Worm (Caenorhabditis elegans) whole organism, late embryonic: ENCODE results near the gene str-19.
"Not testable (repeated sequence)": the region's sequence is repeated elsewhere in the genome, so short reads cannot be mapped to it uniquely, and the experiment has no call there.

Experiments used
- C08G9.2 ChIP-seq: sonication (generic microtip); optimal IDR thresholded peaks from 2 replicates; lab custom pipeline; 2016; ENCODE audit warnings: mild to moderate bottlenecking, missing genetic modification characterization, moderate library complexity, missing compliant biosample characterization
- C38D4.7 ChIP-seq: fragments of 200-800 bp; sonication (Bioruptor generic); optimal IDR thresholded peaks from 2 replicates; lab custom pipeline; 2018; ENCODE audit warnings: mild to moderate bottlenecking, missing genetic modification characterization, moderate library complexity, missing compliant biosample characterization
- K09A11.1 ChIP-seq: sonication (generic microtip); optimal IDR thresholded peaks from 2 replicates; lab custom pipeline; 2017; ENCODE audit warnings: antibody characterized with exemption, mild to moderate bottlenecking, missing genetic modification characterization, missing compliant biosample characterization; ENCODE audit not compliant: insufficient read depth
- ama-1 ChIP-seq: fragments of 150-350 bp; optimal IDR thresholded peaks from 2 replicates; lab custom pipeline; 2014
- ceh-2 ChIP-seq: sonication (generic microtip); optimal IDR thresholded peaks from 2 replicates; lab custom pipeline; 2016; ENCODE audit warnings: missing genotype, missing genetic modification characterization, missing compliant biosample characterization
- ceh-22 ChIP-seq: sonication (generic microtip); optimal IDR thresholded peaks from 2 replicates; lab custom pipeline; 2017; ENCODE audit warnings: missing biosample characterization, missing genetic modification characterization
- ceh-24 ChIP-seq: sonication (generic microtip); optimal IDR thresholded peaks from 2 replicates; lab custom pipeline; 2016; ENCODE audit warnings: mild to moderate bottlenecking, missing genetic modification characterization, missing compliant biosample characterization
- ceh-45 ChIP-seq: fragments of 200-800 bp; sonication (Bioruptor generic); IDR thresholded peaks from 2 replicates; pipeline ENCODE4 v1.3.6; 2022; ENCODE audit warnings: missing genetic modification reagents, missing genetic modification characterization, missing compliant biosample characterization
- ceh-48 ChIP-seq: sonication (generic microtip); optimal IDR thresholded peaks from 2 replicates; lab custom pipeline; 2016; ENCODE audit warnings: missing genetic modification characterization, inconsistent platforms, missing compliant biosample characterization
- ceh-9 ChIP-seq: sonication (generic microtip); optimal IDR thresholded peaks from 2 replicates; lab custom pipeline; 2016; ENCODE audit warnings: mild to moderate bottlenecking, missing genetic modification characterization, inconsistent platforms, missing compliant biosample characterization
- che-1 ChIP-seq: sonication (generic microtip); optimal IDR thresholded peaks from 2 replicates; lab custom pipeline; 2016; ENCODE audit warnings: mild to moderate bottlenecking, missing genetic modification characterization, missing compliant biosample characterization
- dmd-4 ChIP-seq: sonication (generic microtip); optimal IDR thresholded peaks from 2 replicates; lab custom pipeline; 2016; ENCODE audit warnings: borderline replicate concordance, missing genetic modification characterization, missing compliant biosample characterization
- dve-1 ChIP-seq: sonication (generic microtip); optimal IDR thresholded peaks from 2 replicates; lab custom pipeline; 2017; ENCODE audit warnings: antibody characterized with exemption, mild to moderate bottlenecking, missing genetic modification characterization, missing compliant biosample characterization
- elt-4 ChIP-seq: sonication (generic microtip); optimal IDR thresholded peaks from 2 replicates; lab custom pipeline; 2016; ENCODE audit warnings: missing genetic modification characterization, missing compliant biosample characterization
- eyg-1 ChIP-seq: sonication (generic microtip); optimal IDR thresholded peaks from 2 replicates; lab custom pipeline; 2016; ENCODE audit warnings: missing genotype, missing genetic modification characterization, missing compliant biosample characterization
- fax-1 ChIP-seq: sonication (generic microtip); optimal IDR thresholded peaks from 2 replicates; lab custom pipeline; 2016; ENCODE audit warnings: missing genotype, missing genetic modification characterization, missing compliant biosample characterization
- fkh-10 ChIP-seq: fragments of 150-350 bp; optimal IDR thresholded peaks from 2 replicates; lab custom pipeline; 2014; ENCODE audit warnings: missing biosample characterization, missing genetic modification reagents, missing genetic modification characterization
- fkh-6 ChIP-seq: sonication (generic microtip); optimal IDR thresholded peaks from 2 replicates; lab custom pipeline; 2016; ENCODE audit warnings: missing genetic modification characterization, missing compliant biosample characterization
- gmeb-2 ChIP-seq: sonication (generic microtip); optimal IDR thresholded peaks from 2 replicates; lab custom pipeline; 2016; ENCODE audit warnings: missing genetic modification characterization, inconsistent platforms, missing compliant biosample characterization
- hlh-13 ChIP-seq: fragments of 200-800 bp; sonication (Bioruptor generic); optimal IDR thresholded peaks from 2 replicates; lab custom pipeline; 2018; ENCODE audit warnings: mild to moderate bottlenecking, missing genetic modification characterization, missing compliant biosample characterization
- hlh-30 ChIP-seq: sonication (generic microtip); optimal IDR thresholded peaks from 2 replicates; lab custom pipeline; 2017; ENCODE audit warnings: antibody characterized with exemption, missing genetic modification characterization, missing compliant biosample characterization; ENCODE audit not compliant: insufficient read depth
- hlh-6 ChIP-seq: sonication (generic microtip); optimal IDR thresholded peaks from 2 replicates; lab custom pipeline; 2016; ENCODE audit warnings: missing genotype, missing genetic modification characterization, missing compliant biosample characterization
- hlh-8 ChIP-seq: sonication (generic microtip); optimal IDR thresholded peaks from 2 replicates; lab custom pipeline; 2016; ENCODE audit warnings: missing genotype, missing genetic modification characterization, missing compliant biosample characterization
- lim-6 ChIP-seq: sonication (generic microtip); optimal IDR thresholded peaks from 2 replicates; lab custom pipeline; 2016; ENCODE audit warnings: missing genetic modification characterization, missing compliant biosample characterization
- madf-2 ChIP-seq: sonication (generic microtip); optimal IDR thresholded peaks from 2 replicates; lab custom pipeline; 2017; ENCODE audit warnings: missing genetic modification characterization, missing compliant biosample characterization
- nfya-1 ChIP-seq: sonication (generic microtip); optimal IDR thresholded peaks from 2 replicates; lab custom pipeline; 2017; ENCODE audit warnings: missing genetic modification characterization, mild to moderate bottlenecking, missing compliant biosample characterization, antibody characterized with exemption, moderate library complexity
- pax-1 ChIP-seq: fragments of 150-350 bp; optimal IDR thresholded peaks from 2 replicates; lab custom pipeline; 2014; ENCODE audit warnings: missing biosample characterization, missing genetic modification characterization
- pha-2 ChIP-seq: sonication (generic microtip); optimal IDR thresholded peaks from 2 replicates; lab custom pipeline; 2017; ENCODE audit warnings: mild to moderate bottlenecking, missing genetic modification characterization, missing compliant biosample characterization
- pha-4 ChIP-seq: fragments of 150-350 bp; optimal IDR thresholded peaks from 2 replicates; lab custom pipeline; 2018; ENCODE audit warnings: missing biosample characterization, missing genetic modification reagents, missing genetic modification characterization
- pros-1 ChIP-seq: fragments of 150-350 bp; optimal IDR thresholded peaks from 2 replicates; lab custom pipeline; 2014; ENCODE audit warnings: missing biosample characterization, missing genetic modification reagents, missing genetic modification characterization
- ref-2 ChIP-seq: sonication (generic microtip); optimal IDR thresholded peaks from 2 replicates; lab custom pipeline; 2016; ENCODE audit warnings: missing genetic modification characterization, missing compliant biosample characterization
- sdc-2 ChIP-seq: sonication (generic microtip); optimal IDR thresholded peaks from 2 replicates; lab custom pipeline; 2016; ENCODE audit warnings: missing genotype, missing genetic modification characterization, missing compliant biosample characterization
- sox-2 ChIP-seq: fragments of 200-800 bp; sonication (Bioruptor generic); IDR thresholded peaks from 2 replicates; pipeline ENCODE4 v1.3.6; 2022; ENCODE audit warnings: missing genetic modification reagents, missing genetic modification characterization, missing compliant biosample characterization
- unc-55 ChIP-seq: sonication (generic microtip); optimal IDR thresholded peaks from 2 replicates; lab custom pipeline; 2017; ENCODE audit warnings: missing biosample characterization, missing genetic modification reagents, missing genetic modification characterization
- unc-86 ChIP-seq: sonication (generic microtip); optimal IDR thresholded peaks from 2 replicates; lab custom pipeline; 2016; ENCODE audit warnings: missing genetic modification characterization, missing compliant biosample characterization

str-19 gene

ce11 chrV:15757645-15758044 lies 13.4 kb upstream of the str-19 start:
- TF ChIP-seq lim-6 (tag; lab: Kevin White, UChicago) (no peak), fax-1 (tag; lab: Kevin White, UChicago) (no peak), ceh-22 (tag; lab: Kevin White, UChicago) (no peak), pros-1 (tag; lab: Kevin White, UChicago) (no peak), eyg-1 (no peak)

ce11 chrV:15754731-15755130 lies 10.5 kb upstream of the str-19 start, which contains the start of gene str-8:
str-8 (plus strand) TSS chrV:15755031.
- not testable (repeated sequence) for TF ChIP-seq fkh-10 (GFP tag; lab: Kevin White, UChicago); elt-4 (tag; lab: Kevin White, UChicago); pax-1 (tag; lab: Kevin White, UChicago)
- TF ChIP-seq, all 69 proteins: peak for 0; not testable (repeated sequence) for 69

ce11 chrV:15752941-15753340 lies 8.7 kb upstream of the str-19 start, which contains the start of gene str-5:
str-5 (plus strand) TSS chrV:15753241.
- not testable (repeated sequence) for TF ChIP-seq che-1 (tag; lab: Kevin White, UChicago); ceh-9 (tag; lab: Kevin White, UChicago); ceh-48

- TF ChIP-seq pha-2 (no peak), pax-1 (tag; lab: Kevin White, UChicago) (no peak), fkh-6 (tag; lab: Kevin White, UChicago) (no peak), ama-1 (lab: Kevin White, UChicago) (no peak), madf-2 (tag; lab: Kevin White, UChicago) (no peak), hlh-30 (tag; lab: Kevin White, UChicago) (no peak), unc-86 (tag; lab: Kevin White, UChicago) (no peak), fkh-10 (GFP tag; lab: Kevin White, UChicago) (no peak), K09A11.1 (no peak), hlh-8 (no peak), elt-4 (tag; lab: Kevin White, UChicago) (no peak), nfya-1 (tag; lab: Kevin White, UChicago) (no peak), ceh-9 (tag; lab: Kevin White, UChicago) (no peak), unc-55 (GFP tag; lab: Kevin White, UChicago) (no peak), ref-2 (tag; lab: Kevin White, UChicago) (no peak), C38D4.7 (GFP tag; lab: Kevin White, UChicago) (no peak), pha-4 (no peak), hlh-6 (tag; lab: Kevin White, UChicago) (no peak)
Measured at ce11 chrV:15752049-15752448, 7.8 kb upstream of the str-19 start, which contains the start of gene str-43. str-43 (minus strand) TSS chrV:15752149.

- TF ChIP-seq ceh-45 (GFP tag; lab: Robert Waterston, UW), result no peak
- no peak for TF ChIP-seq dve-1 (tag; lab: Kevin White, UChicago)
- no peak for TF ChIP-seq ceh-2 (tag; lab: Kevin White, UChicago)
Measured at ce11 chrV:15750130-15750529, 5.9 kb upstream of the str-19 start, which contains the start of gene str-6. str-6 (minus strand) TSS chrV:15750230.

ce11 chrV:15748343-15748742 lies 4.1 kb upstream of the str-19 start, which contains the start of gene T23D5.8:
T23D5.8 (minus strand) TSS chrV:15748443.
- TF ChIP-seq pax-1 (tag; lab: Kevin White, UChicago); fkh-10 (GFP tag; lab: Kevin White, UChicago); dve-1 (tag; lab: Kevin White, UChicago): not testable (repeated sequence)

ce11 chrV:15741851-15742250 lies 2.4 kb downstream of the str-19 start, which contains the start of gene str-18:
str-18 (minus strand) TSS chrV:15741951.
- TF ChIP-seq dmd-4 (no peak), C08G9.2 (no peak), hlh-30 (tag; lab: Kevin White, UChicago) (no peak), gmeb-2 (tag; lab: Kevin White, UChicago) (no peak), ceh-2 (tag; lab: Kevin White, UChicago) (no peak), ceh-45 (GFP tag; lab: Robert Waterston, UW) (no peak), sox-2 (GFP tag; lab: Robert Waterston, UW) (no peak), unc-55 (GFP tag; lab: Kevin White, UChicago) (no peak), ceh-24 (no peak), che-1 (tag; lab: Kevin White, UChicago) (no peak), hlh-13 (GFP tag; lab: Kevin White, UChicago) (no peak), ceh-48 (no peak), ref-2 (tag; lab: Kevin White, UChicago) (no peak), pros-1 (tag; lab: Kevin White, UChicago) (no peak), sdc-2 (no peak)
